Worm (Caenorhabditis elegans): ENCODE data around the gene pup-2.
A peak's percentile ranks its signal among the peaks of the same experiment; 100 is the strongest.

pup-2 gene

ce11 chrIII:5196298-5197045, 10.8 kb downstream of the pup-2 start:
- no peak for TF ChIP-seq elt-2 (tag; optimal IDR thresholded peaks at IDR 0.05)
- no peak for TF ChIP-seq sox-2 (GFP tag; IDR thresholded peaks at IDR 0.05)
- TF ChIP-seq F13H6.1 (tag; optimal IDR thresholded peaks at IDR 0.05), result no peak
- TF ChIP-seq hlh-6 (tag; optimal IDR thresholded peaks at IDR 0.05), result no peak
- no peak for TF ChIP-seq ceh-31 (tag; optimal IDR thresholded peaks at IDR 0.05)
- no peak for TF ChIP-seq rnt-1 (tag; optimal IDR thresholded peaks at IDR 0.05)

- TF ChIP-seq ceh-18 (tag; optimal IDR thresholded peaks at IDR 0.05) (no peak), nhr-232 (tag; optimal IDR thresholded peaks at IDR 0.05) (no peak), unc-3 (GFP tag; conservative IDR thresholded peaks at IDR 0.05) (no peak), unc-3 (tag; optimal IDR thresholded peaks at IDR 0.05) (no peak), pha-4 (tag; optimal IDR thresholded peaks at IDR 0.05) (no peak), fax-1 (tag; optimal IDR thresholded peaks at IDR 0.05) (no peak), lin-11 (tag; optimal IDR thresholded peaks at IDR 0.05) (no peak), pat-9 (tag; optimal IDR thresholded peaks at IDR 0.05) (no peak), che-1 (tag; optimal IDR thresholded peaks at IDR 0.05) (no peak), ceh-14 (tag; optimal IDR thresholded peaks at IDR 0.05) (no peak), pros-1 (tag; optimal IDR thresholded peaks at IDR 0.05) (no peak), ets-4 (tag; optimal IDR thresholded peaks at IDR 0.05) (no peak), odd-2 (tag; optimal IDR thresholded peaks at IDR 0.05) (no peak)
These were observed 13.9 kb downstream of the pup-2 start, which contains the start of gene emb-8 for ce11 chrIII:5199577-5199976. emb-8 (minus strand) TSS chrIII:5199677.

ce11 chrIII:5200349-5200748, 14.6 kb downstream of the pup-2 start:
- TF ChIP-seq mec-3 (tag; optimal IDR thresholded peaks at IDR 0.05; ENCODE audit: borderline replicate concordance) (no peak), odd-2 (tag; optimal IDR thresholded peaks at IDR 0.05) (no peak), syd-9 (tag; optimal IDR thresholded peaks at IDR 0.05) (no peak), dve-1 (tag; optimal IDR thresholded peaks at IDR 0.05) (no peak), K02D7.2 (tag; optimal IDR thresholded peaks at IDR 0.05) (no peak)

ce11 chrIII:5201267-5201666, 15.5 kb downstream of the pup-2 start:
- TF ChIP-seq hlh-8 (tag; optimal IDR thresholded peaks at IDR 0.05) (no peak), elt-2 (tag; optimal IDR thresholded peaks at IDR 0.05) (peak; percentile 47)

ce11 chrIII:5202641-5203040, 16.9 kb downstream of the pup-2 start:
- peak; percentile 20 for TF ChIP-seq ceh-18 (tag; optimal IDR thresholded peaks at IDR 0.05)
- TF ChIP-seq ets-4 (tag; optimal IDR thresholded peaks at IDR 0.05), result peak; percentile 34
- TF ChIP-seq dve-1 (tag; optimal IDR thresholded peaks at IDR 0.05), result no peak
- TF ChIP-seq elt-2 (tag; optimal IDR thresholded peaks at IDR 0.05), result peak; percentile 5
- TF ChIP-seq zip-5 (tag; optimal IDR thresholded peaks at IDR 0.05), result no peak
- TF ChIP-seq nfya-1 (tag; optimal IDR thresholded peaks at IDR 0.05), result peak; percentile 66

ce11 chrIII:5203310-5203709, 17.6 kb downstream of the pup-2 start:
- no peak for TF ChIP-seq ama-1 (optimal IDR thresholded peaks at IDR 0.05)
- TF ChIP-seq ceh-45 (GFP tag; IDR thresholded peaks at IDR 0.05), result no peak
- TF ChIP-seq pag-3 (tag; optimal IDR thresholded peaks at IDR 0.05; ENCODE audit: borderline replicate concordance), result no peak
- no peak for TF ChIP-seq hlh-30 (tag; optimal IDR thresholded peaks at IDR 0.05; ENCODE audit: insufficient read depth)
- no peak for TF ChIP-seq madf-2 (tag; optimal IDR thresholded peaks at IDR 0.05)
- TF ChIP-seq nhr-232 (tag; optimal IDR thresholded peaks at IDR 0.05), result no peak
- TF ChIP-seq unc-3 (GFP tag; conservative IDR thresholded peaks at IDR 0.05), result no peak
- no peak for TF ChIP-seq unc-3 (tag; optimal IDR thresholded peaks at IDR 0.05)
- no peak for TF ChIP-seq elt-4 (tag; optimal IDR thresholded peaks at IDR 0.05)
- TF ChIP-seq ceh-6 (GFP tag; optimal IDR thresholded peaks at IDR 0.05), result no peak
- TF ChIP-seq gmeb-2 (tag; optimal IDR thresholded peaks at IDR 0.05), result no peak
- no peak for TF ChIP-seq ceh-9 (tag; optimal IDR thresholded peaks at IDR 0.05)
- no peak for TF ChIP-seq dve-1 (tag; optimal IDR thresholded peaks at IDR 0.05)
- no peak for TF ChIP-seq ceh-30 (tag; optimal IDR thresholded peaks at IDR 0.05)
- no peak for TF ChIP-seq ref-2 (tag; optimal IDR thresholded peaks at IDR 0.05)
- TF ChIP-seq pax-1 (tag; optimal IDR thresholded peaks at IDR 0.05), result no peak
- TF ChIP-seq T23F11.4 (GFP tag; optimal IDR thresholded peaks at IDR 0.05), result no peak
- no peak for TF ChIP-seq hlh-15 (tag; optimal IDR thresholded peaks at IDR 0.05)
- no peak for TF ChIP-seq pha-2 (tag; optimal IDR thresholded peaks at IDR 0.05)
- TF ChIP-seq unc-55 (GFP tag; optimal IDR thresholded peaks at IDR 0.05), result no peak
- TF ChIP-seq hlh-8 (tag; optimal IDR thresholded peaks at IDR 0.05), result no peak
